Worm (Caenorhabditis elegans): Measurements from ENCODE around the gene T28C6.7.

DNA sequence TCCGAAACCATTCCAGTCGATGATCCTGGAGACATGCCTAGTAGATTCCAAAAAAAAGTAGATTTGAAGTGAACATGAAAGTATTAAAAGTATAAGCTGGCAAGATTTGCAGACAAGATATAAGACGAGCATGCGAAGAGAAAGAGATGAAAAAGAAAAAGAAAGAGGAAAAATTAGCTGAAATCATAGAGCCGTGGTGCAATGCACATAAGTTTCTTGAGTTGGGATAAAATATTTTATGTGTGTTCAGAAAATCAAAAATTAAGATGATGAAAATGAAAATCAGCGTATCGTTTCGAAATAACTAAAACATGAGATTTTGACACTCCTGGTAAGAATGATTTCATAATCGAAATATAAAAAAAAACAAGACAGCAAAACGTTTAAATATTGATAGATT is 16.9 kb downstream of the T28C6.7 start, which contains the start of gene T11B7.2:
- TF ChIP-seq elt-3 (tag; optimal IDR thresholded peaks at IDR 0.05) = no peak
- no peak for TF ChIP-seq nhr-11 (tag; optimal IDR thresholded peaks at IDR 0.05)
- no peak for TF ChIP-seq snpc-4 (tag; optimal IDR thresholded peaks at IDR 0.05)
- TF ChIP-seq mdl-1 (tag; optimal IDR thresholded peaks at IDR 0.05) = no peak
- TF ChIP-seq aly-2 (tag; optimal IDR thresholded peaks at IDR 0.05) = no peak
- TF ChIP-seq ceh-82 (tag; optimal IDR thresholded peaks at IDR 0.05) = no peak
- no peak for TF ChIP-seq ceh-16 (tag; optimal IDR thresholded peaks at IDR 0.05)
- TF ChIP-seq tbx-2 (tag; optimal IDR thresholded peaks at IDR 0.05) = no peak
